Worm (Caenorhabditis elegans) whole organism, early embryonic: ENCODE data around the gene Y75B12B.3.

ENCODE experiments used
- B0310.2 ChIP-seq: sonication (generic microtip); optimal IDR thresholded peaks from 2 replicates; lab custom pipeline; 2016; ENCODE audit warnings: mild to moderate bottlenecking, missing genetic modification characterization, missing compliant biosample characterization
- F13C5.2 ChIP-seq: sonication (generic microtip); optimal IDR thresholded peaks from 2 replicates; lab custom pipeline; 2017; ENCODE audit warnings: mild to moderate bottlenecking, missing genetic modification characterization, inconsistent platforms, missing compliant biosample characterization
- aly-1 ChIP-seq: sonication (generic microtip); optimal IDR thresholded peaks from 2 replicates; lab custom pipeline; 2016; ENCODE audit warnings: missing genetic modification characterization, missing compliant biosample characterization
- ama-1 ChIP-seq: fragments of 150-350 bp; optimal IDR thresholded peaks from 2 replicates; lab custom pipeline; 2014
- ceh-13 ChIP-seq: fragments of 200-800 bp; sonication (Bioruptor generic); optimal IDR thresholded peaks from 2 replicates; lab custom pipeline; 2018; ENCODE audit warnings: mild to moderate bottlenecking, missing genetic modification characterization, missing compliant biosample characterization
- ceh-36 ChIP-seq: sonication (generic microtip); optimal IDR thresholded peaks from 2 replicates; lab custom pipeline; 2016; ENCODE audit warnings: missing genetic modification characterization, inconsistent platforms, missing compliant biosample characterization
- ets-7 ChIP-seq: sonication (generic microtip); optimal IDR thresholded peaks from 2 replicates; lab custom pipeline; 2016; ENCODE audit warnings: missing genotype, missing genetic modification characterization, missing compliant biosample characterization
- flt-1 ChIP-seq: fragments of 200-800 bp; sonication (Bioruptor generic); IDR thresholded peaks from 2 replicates; pipeline ENCODE4 v1.3.6; 2022; ENCODE audit warnings: missing genetic modification characterization, missing compliant biosample characterization
- hmbx-1 ChIP-seq: sonication (generic microtip); optimal IDR thresholded peaks from 2 replicates; lab custom pipeline; 2016; ENCODE audit warnings: mild to moderate bottlenecking, missing genetic modification characterization, missing compliant biosample characterization
- hmg-4 ChIP-seq: fragments of 200-800 bp; sonication (Bioruptor generic); optimal IDR thresholded peaks from 2 replicates; lab custom pipeline; 2018; ENCODE audit warnings: mild to moderate bottlenecking, missing genetic modification characterization, missing compliant biosample characterization
- hnd-1 ChIP-seq: sonication (generic microtip); optimal IDR thresholded peaks from 2 replicates; lab custom pipeline; 2016; ENCODE audit warnings: missing genetic modification characterization, missing compliant biosample characterization
- pes-1 ChIP-seq: fragments of 200-800 bp; sonication (Bioruptor generic); IDR thresholded peaks from 2 replicates; pipeline ENCODE4 v1.3.6; 2022; ENCODE audit warnings: missing genetic modification reagents, missing genetic modification characterization, missing compliant biosample characterization
- scrt-1 ChIP-seq: fragments of 200-800 bp; sonication (Bioruptor generic); IDR thresholded peaks from 2 replicates; pipeline ENCODE4 v1.3.6; 2022; ENCODE audit warnings: missing genetic modification characterization, missing compliant biosample characterization
- sea-1 ChIP-seq: fragments of 200-800 bp; sonication (Bioruptor generic); conservative IDR thresholded peaks from 2 replicates; pipeline ENCODE4 v1.3.6; 2022; ENCODE audit warnings: missing genetic modification characterization, missing compliant biosample characterization
- tbx-11 ChIP-seq: fragments of 200-800 bp; sonication (Bioruptor generic); IDR thresholded peaks from 2 replicates; pipeline ENCODE4 v1.3.6; 2022; ENCODE audit warnings: missing genetic modification characterization, missing compliant biosample characterization
- tbx-37 ChIP-seq: fragments of 200-800 bp; sonication (Bioruptor generic); conservative IDR thresholded peaks from 2 replicates; pipeline ENCODE4 v1.3.6; 2022; ENCODE audit warnings: missing genetic modification reagents, missing genetic modification characterization, missing compliant biosample characterization
- tra-4 ChIP-seq: sonication (generic microtip); optimal IDR thresholded peaks from 2 replicates; lab custom pipeline; 2017; ENCODE audit warnings: missing genetic modification characterization, missing compliant biosample characterization

Y75B12B.3 gene

DNA sequence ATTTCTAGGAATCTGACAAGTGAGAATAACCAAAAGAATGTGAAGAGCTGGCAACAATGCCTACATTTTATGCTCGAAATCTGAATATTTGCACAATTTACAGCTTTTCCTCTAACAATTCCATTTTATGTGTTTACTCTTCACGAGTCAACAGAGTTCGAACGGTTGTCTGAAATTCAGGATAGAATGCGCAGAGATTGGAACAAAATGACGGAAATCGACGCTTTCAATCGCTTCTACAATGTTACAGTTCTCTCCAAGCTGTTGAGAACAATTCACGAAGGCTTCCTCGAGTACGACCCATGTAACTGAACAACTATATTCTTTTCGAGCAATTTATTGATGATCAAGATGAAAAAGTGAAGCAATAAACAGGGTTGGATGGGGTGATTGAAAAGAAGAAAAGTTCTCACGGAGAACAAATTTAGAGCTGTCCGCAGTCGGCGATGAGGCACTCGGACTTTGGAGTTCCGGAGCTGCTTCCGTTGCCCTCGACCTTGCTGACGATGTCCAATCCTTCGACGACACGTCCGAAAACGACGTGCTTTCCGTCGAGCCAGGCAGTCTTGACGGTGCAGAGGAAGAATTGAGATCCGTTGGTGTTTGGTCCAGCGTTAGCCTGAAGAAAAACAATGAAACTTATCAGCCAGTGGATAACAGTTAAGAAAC, at the start of gene Y75B12B.3:
TSS of gene Y75B12B.3 (minus strand) at position 21 of the 669 bp plus-strand sequence.
- TF ChIP-seq ceh-36 (no peak), sea-1 (GFP tag; lab: Robert Waterston, UW) (no peak), tra-4 (tag; lab: Kevin White, UChicago) (no peak), pes-1 (no peak), aly-1 (tag; lab: Kevin White, UChicago) (no peak), B0310.2 (tag; lab: Kevin White, UChicago) (no peak), ama-1 (no peak), ceh-13 (GFP tag; lab: Kevin White, UChicago) (no peak), hmg-4 (GFP tag; lab: Kevin White, UChicago) (no peak), F13C5.2 (tag; lab: Kevin White, UChicago) (no peak), hmbx-1 (tag; lab: Kevin White, UChicago) (no peak), ets-7 (tag; lab: Kevin White, UChicago) (no peak), tbx-37 (GFP tag; lab: Robert Waterston, UW) (no peak), flt-1 (no peak), scrt-1 (no peak)

DNA sequence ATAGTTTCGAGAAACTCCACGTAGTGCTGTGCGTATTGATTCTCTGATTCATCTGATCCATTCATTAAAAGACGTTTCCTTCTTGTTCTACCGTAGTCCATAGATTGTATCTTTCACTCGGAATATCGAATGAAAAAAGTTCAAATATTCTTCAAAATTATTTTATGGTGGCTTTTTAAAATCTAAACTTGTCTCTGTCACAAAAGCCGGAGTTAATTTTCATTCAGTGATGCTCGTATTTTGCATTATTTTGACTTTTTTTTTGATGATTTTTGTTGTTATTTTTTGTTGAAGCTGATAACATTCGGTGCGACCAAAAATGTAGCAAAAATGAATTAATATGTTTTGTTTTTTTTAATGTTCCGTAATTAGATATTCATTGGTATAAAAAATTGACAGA, 49.6 kb upstream of the Y75B12B.3 start, which contains the start of gene nhr-164:
TSS of gene nhr-164 (minus strand) at position 101 of the 400 bp plus-strand sequence.
- no peak for TF ChIP-seq tbx-11
- TF ChIP-seq hnd-1 = no peak
- TF ChIP-seq flt-1 = no peak
- TF ChIP-seq tbx-37 (GFP tag; lab: Robert Waterston, UW) = no peak
- no peak for TF ChIP-seq ets-7 (tag; lab: Kevin White, UChicago)
- TF ChIP-seq aly-1 (tag; lab: Kevin White, UChicago) = no peak
- no peak for TF ChIP-seq ama-1
- no peak for TF ChIP-seq scrt-1
- no peak for TF ChIP-seq F13C5.2 (tag; lab: Kevin White, UChicago)
- TF ChIP-seq pes-1 = no peak
- TF ChIP-seq B0310.2 (tag; lab: Kevin White, UChicago) = no peak
- TF ChIP-seq sea-1 (GFP tag; lab: Robert Waterston, UW) = no peak

DNA sequence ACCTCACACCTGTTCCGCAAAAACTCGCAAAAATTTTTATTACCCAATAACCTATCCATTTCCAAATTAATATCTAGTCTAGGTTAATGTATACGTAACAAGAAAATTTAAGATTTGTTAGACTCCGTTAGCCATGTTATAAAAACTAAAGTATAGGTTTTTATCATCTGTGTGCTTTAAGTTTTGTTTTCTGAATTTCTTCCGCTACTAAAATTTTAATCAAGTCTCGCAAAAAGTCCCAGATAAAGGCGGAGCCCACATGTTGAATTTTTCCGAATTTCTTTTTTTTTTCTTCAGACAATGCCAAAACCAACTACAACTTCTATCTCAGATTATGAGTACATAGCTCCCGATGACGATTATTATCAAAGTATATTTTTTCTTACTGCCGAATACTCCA, 46.1 kb upstream of the Y75B12B.3 start, which contains the start of gene srw-13:
TSS of gene srw-13 (plus strand) at position 301 of the 400 bp plus-strand sequence.
- TF ChIP-seq ets-7 (tag; lab: Kevin White, UChicago) = no peak
- TF ChIP-seq pes-1 = no peak
- no peak for TF ChIP-seq flt-1

DNA sequence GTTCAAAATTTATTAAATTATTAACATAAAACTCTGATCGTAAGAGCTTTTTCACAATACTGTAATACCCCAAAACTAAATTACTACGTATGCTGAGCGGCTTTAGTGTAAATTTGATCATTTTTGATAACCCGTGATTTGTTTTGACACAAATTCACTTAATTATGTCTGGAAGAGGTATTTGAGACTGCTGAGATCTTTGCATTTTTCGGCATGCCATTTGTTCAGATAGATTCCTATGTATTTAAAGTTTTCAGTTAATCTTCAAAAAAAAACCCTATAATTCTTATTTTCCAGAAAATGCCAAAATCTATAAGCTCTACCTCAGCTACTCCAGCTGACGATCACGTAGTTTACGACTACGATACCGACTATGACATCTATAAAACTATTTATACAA, 44.2 kb upstream of the Y75B12B.3 start, which contains the start of gene srw-15:
TSS of gene srw-15 (plus strand) at position 301 of the 400 bp plus-strand sequence.
- TF ChIP-seq ceh-13 (GFP tag; lab: Kevin White, UChicago) (no peak), hmg-4 (GFP tag; lab: Kevin White, UChicago) (no peak), pes-1 (no peak), sea-1 (GFP tag; lab: Robert Waterston, UW) (no peak), hnd-1 (no peak), F13C5.2 (tag; lab: Kevin White, UChicago) (no peak), B0310.2 (tag; lab: Kevin White, UChicago) (no peak), tra-4 (tag; lab: Kevin White, UChicago) (no peak), tbx-11 (no peak), hmbx-1 (tag; lab: Kevin White, UChicago) (no peak), aly-1 (tag; lab: Kevin White, UChicago) (no peak), scrt-1 (no peak), ets-7 (tag; lab: Kevin White, UChicago) (no peak), flt-1 (no peak), ama-1 (no peak), tbx-37 (GFP tag; lab: Robert Waterston, UW) (no peak), ceh-36 (no peak)

DNA sequence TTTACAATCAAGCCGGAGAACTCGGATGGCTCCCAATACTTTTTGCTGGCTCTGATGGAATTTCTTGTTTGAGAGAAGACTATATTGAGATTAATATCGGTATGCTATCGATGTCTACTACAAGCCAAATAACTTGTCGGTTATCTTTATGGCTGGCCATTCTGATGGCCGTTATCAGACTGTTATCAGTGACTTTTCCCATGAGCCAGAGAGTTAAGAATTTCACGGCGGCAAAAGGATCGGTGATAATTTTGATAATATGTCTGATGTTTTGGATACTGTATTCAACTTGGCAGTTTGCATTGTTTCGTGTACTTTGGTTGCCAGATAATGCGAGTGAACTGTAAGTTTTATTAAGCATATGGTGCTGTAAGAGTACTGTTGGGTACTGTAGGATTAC, 40.1 kb upstream of the Y75B12B.3 start:
- TF ChIP-seq F13C5.2 (tag; lab: Kevin White, UChicago) (no peak), ceh-13 (GFP tag; lab: Kevin White, UChicago) (no peak), sea-1 (GFP tag; lab: Robert Waterston, UW) (no peak), B0310.2 (tag; lab: Kevin White, UChicago) (no peak), tbx-37 (GFP tag; lab: Robert Waterston, UW) (no peak), scrt-1 (no peak)

DNA sequence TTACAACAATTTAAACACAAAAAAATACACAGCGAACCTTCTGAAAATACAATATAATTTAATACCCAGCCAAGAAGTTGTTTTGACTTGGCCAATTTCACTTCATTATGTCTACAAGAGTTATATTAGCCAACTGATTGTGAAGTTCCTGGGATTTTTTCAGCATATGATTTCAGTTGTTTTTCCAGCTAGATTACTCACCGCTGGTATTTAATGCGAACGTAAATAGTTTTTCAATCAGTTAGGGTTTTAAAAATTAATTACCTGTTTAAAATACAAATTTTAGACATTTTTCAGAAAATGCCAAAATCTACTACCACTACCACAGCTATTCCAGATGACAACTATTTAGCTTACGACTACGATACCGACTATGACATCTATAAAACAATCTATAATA, 39.6 kb upstream of the Y75B12B.3 start, which contains the start of gene srw-14:
TSS of gene srw-14 (plus strand) at position 301 of the 400 bp plus-strand sequence.
- TF ChIP-seq flt-1 = no peak
- TF ChIP-seq ceh-13 (GFP tag; lab: Kevin White, UChicago) = no peak
- no peak for TF ChIP-seq B0310.2 (tag; lab: Kevin White, UChicago)
- TF ChIP-seq sea-1 (GFP tag; lab: Robert Waterston, UW) = no peak
- no peak for TF ChIP-seq hmg-4 (GFP tag; lab: Kevin White, UChicago)
- TF ChIP-seq ama-1 = no peak
- no peak for TF ChIP-seq ceh-36
- no peak for TF ChIP-seq aly-1 (tag; lab: Kevin White, UChicago)
- TF ChIP-seq ets-7 (tag; lab: Kevin White, UChicago) = no peak
- TF ChIP-seq tbx-37 (GFP tag; lab: Robert Waterston, UW) = no peak
- TF ChIP-seq tbx-11 = no peak
- TF ChIP-seq hmbx-1 (tag; lab: Kevin White, UChicago) = no peak
- TF ChIP-seq tra-4 (tag; lab: Kevin White, UChicago) = no peak

DNA sequence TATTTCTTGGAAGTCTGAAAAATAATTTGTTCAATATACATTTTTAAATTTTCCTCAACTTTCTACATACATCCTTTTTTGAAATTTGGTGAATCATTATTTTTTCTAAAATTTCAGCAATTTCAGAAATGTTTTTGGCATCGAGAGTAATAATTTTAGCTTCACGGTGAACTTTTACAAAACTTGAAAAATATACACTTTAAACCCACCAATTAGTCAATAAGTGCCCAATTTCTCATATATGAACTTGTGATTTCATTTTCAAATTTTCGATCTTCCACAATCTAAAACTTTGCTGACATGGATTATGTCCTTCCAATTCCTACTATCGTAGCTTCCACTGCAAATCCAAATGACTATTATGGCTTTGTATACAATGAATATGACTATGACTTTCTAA, 37.6 kb upstream of the Y75B12B.3 start, which contains the start of gene srw-24:
TSS of gene srw-24 (plus strand) at position 301 of the 400 bp plus-strand sequence.
- no peak for TF ChIP-seq sea-1 (GFP tag; lab: Robert Waterston, UW)
- TF ChIP-seq B0310.2 (tag; lab: Kevin White, UChicago) = no peak
- TF ChIP-seq F13C5.2 (tag; lab: Kevin White, UChicago) = no peak
- TF ChIP-seq hmg-4 (GFP tag; lab: Kevin White, UChicago) = no peak
- no peak for TF ChIP-seq pes-1
- no peak for TF ChIP-seq tra-4 (tag; lab: Kevin White, UChicago)
- no peak for TF ChIP-seq ceh-36
- TF ChIP-seq aly-1 (tag; lab: Kevin White, UChicago) = no peak
- no peak for TF ChIP-seq tbx-11
- no peak for TF ChIP-seq ceh-13 (GFP tag; lab: Kevin White, UChicago)
- TF ChIP-seq flt-1 = no peak
- TF ChIP-seq scrt-1 = no peak
- no peak for TF ChIP-seq ets-7 (tag; lab: Kevin White, UChicago)
- no peak for TF ChIP-seq tbx-37 (GFP tag; lab: Robert Waterston, UW)
- TF ChIP-seq ama-1 = no peak
